Worm (Caenorhabditis elegans) whole organism, mixed stage, embryonic: ENCODE data around the gene fbxa-199.

Source experiments
- bed-3 ChIP-seq: fragments of 200-800 bp; sonication (Bioruptor generic); optimal IDR thresholded peaks from 3 replicates; lab custom pipeline; 2018; ENCODE audit warnings: mild to moderate bottlenecking, missing genetic modification characterization, moderate library complexity, missing compliant biosample characterization
- blmp-1 ChIP-seq: fragments of 150-350 bp; optimal IDR thresholded peaks from 2 replicates; lab custom pipeline; 2014; ENCODE audit warnings: missing biosample characterization, missing genetic modification characterization
- ceh-39 ChIP-seq: fragments of 150-350 bp; optimal IDR thresholded peaks from 2 replicates; lab custom pipeline; 2014; ENCODE audit warnings: missing biosample characterization, missing genetic modification characterization
- ceh-43 ChIP-seq: fragments of 200-800 bp; sonication (Bioruptor generic); optimal IDR thresholded peaks from 2 replicates; lab custom pipeline; 2018; ENCODE audit warnings: mild to moderate bottlenecking, missing genetic modification characterization, moderate library complexity, missing compliant biosample characterization
- ceh-83 ChIP-seq: fragments of 200-800 bp; sonication (Bioruptor generic); optimal IDR thresholded peaks from 2 replicates; lab custom pipeline; 2018; ENCODE audit warnings: mild to moderate bottlenecking, missing genetic modification characterization, missing compliant biosample characterization
- ces-1 ChIP-seq: fragments of 150-350 bp; optimal IDR thresholded peaks from 2 replicates; lab custom pipeline; 2014; ENCODE audit warnings: missing biosample characterization, missing genetic modification reagents, missing genetic modification characterization
- cnd-1 ChIP-seq: fragments of 200-800 bp; sonication (Bioruptor generic); optimal IDR thresholded peaks from 2 replicates; lab custom pipeline; 2018; ENCODE audit warnings: mild to moderate bottlenecking, missing genetic modification characterization, missing compliant biosample characterization
- drap-1 ChIP-seq: fragments of 200-800 bp; sonication (Bioruptor generic); optimal IDR thresholded peaks from 3 replicates; lab custom pipeline; 2018; ENCODE audit warnings: mild to moderate bottlenecking, missing genetic modification characterization, missing compliant biosample characterization
- elt-1 ChIP-seq: sonication (generic microtip); optimal IDR thresholded peaks from 2 replicates; lab custom pipeline; 2017; ENCODE audit warnings: missing genetic modification characterization, mild to moderate bottlenecking, missing compliant biosample characterization, antibody characterized with exemption, moderate library complexity, borderline replicate concordance; ENCODE audit not compliant: insufficient read depth
- elt-3 ChIP-seq: fragments of 150-350 bp; optimal IDR thresholded peaks from 2 replicates; lab custom pipeline; 2014; ENCODE audit warnings: missing biosample characterization, missing genetic modification characterization
- flh-1 ChIP-seq: fragments of 200-800 bp; sonication (Bioruptor generic); optimal IDR thresholded peaks from 2 replicates; lab custom pipeline; 2018; ENCODE audit warnings: mild to moderate bottlenecking, missing genetic modification characterization, moderate library complexity, missing compliant biosample characterization
- ham-2 ChIP-seq: fragments of 200-800 bp; sonication (Bioruptor generic); optimal IDR thresholded peaks from 2 replicates; lab custom pipeline; 2018; ENCODE audit warnings: mild to moderate bottlenecking, missing genetic modification characterization, missing compliant biosample characterization
- hlh-1 ChIP-seq: fragments of 150-350 bp; optimal IDR thresholded peaks from 2 replicates; lab custom pipeline; 2014; ENCODE audit warnings: missing biosample characterization, missing genetic modification reagents, missing genetic modification characterization
- lin-13 ChIP-seq: fragments of 150-350 bp; optimal IDR thresholded peaks from 2 replicates; lab custom pipeline; 2014; ENCODE audit warnings: missing biosample characterization, missing genetic modification characterization
- lin-32 ChIP-seq: fragments of 200-800 bp; sonication (Bioruptor generic); optimal IDR thresholded peaks from 2 replicates; lab custom pipeline; 2018; ENCODE audit warnings: mild to moderate bottlenecking, missing genetic modification characterization, missing compliant biosample characterization
- lsy-2 ChIP-seq: fragments of 150-350 bp; optimal IDR thresholded peaks from 2 replicates; lab custom pipeline; 2014; ENCODE audit warnings: missing biosample characterization, missing genetic modification characterization
- mab-5 ChIP-seq: fragments of 150-350 bp; optimal IDR thresholded peaks from 2 replicates; lab custom pipeline; 2014; ENCODE audit warnings: missing biosample characterization, missing genetic modification characterization
- mep-1 ChIP-seq: fragments of 150-350 bp; optimal IDR thresholded peaks from 2 replicates; lab custom pipeline; 2017; ENCODE audit warnings: missing biosample characterization, missing genetic modification reagents, missing genetic modification characterization, inconsistent platforms
- mls-2 ChIP-seq: sonication (generic microtip); optimal IDR thresholded peaks from 2 replicates; lab custom pipeline; 2016; ENCODE audit warnings: mild to moderate bottlenecking, missing genetic modification characterization, moderate library complexity, missing compliant biosample characterization
- nhr-12 ChIP-seq: fragments of 150-350 bp; optimal IDR thresholded peaks from 2 replicates; lab custom pipeline; 2014; ENCODE audit warnings: missing biosample characterization, missing genetic modification characterization
- nhr-2 ChIP-seq: fragments of 150-350 bp; optimal IDR thresholded peaks from 2 replicates; lab custom pipeline; 2014; ENCODE audit warnings: missing biosample characterization, missing genetic modification characterization
- nhr-237 ChIP-seq: fragments of 150-350 bp; optimal IDR thresholded peaks from 2 replicates; lab custom pipeline; 2014; ENCODE audit warnings: missing biosample characterization, missing genetic modification characterization
- nhr-28 ChIP-seq: fragments of 150-350 bp; optimal IDR thresholded peaks from 2 replicates; lab custom pipeline; 2014; ENCODE audit warnings: missing biosample characterization, missing genetic modification characterization
- pha-4 ChIP-seq: fragments of 150-350 bp; optimal IDR thresholded peaks from 2 replicates; lab custom pipeline; 2018; ENCODE audit warnings: missing biosample characterization, missing genetic modification reagents, missing genetic modification characterization
- sem-2 ChIP-seq: fragments of 200-800 bp; sonication (Bioruptor generic); optimal IDR thresholded peaks from 2 replicates; lab custom pipeline; 2018; ENCODE audit warnings: mild to moderate bottlenecking, missing genetic modification characterization, missing compliant biosample characterization
- sptf-1 ChIP-seq: sonication (generic microtip); optimal IDR thresholded peaks from 2 replicates; lab custom pipeline; 2017; ENCODE audit warnings: mild to moderate bottlenecking, missing genetic modification characterization, moderate library complexity, missing compliant biosample characterization
- tbx-8 ChIP-seq: fragments of 200-800 bp; sonication (Bioruptor generic); optimal IDR thresholded peaks from 2 replicates; lab custom pipeline; 2018; ENCODE audit warnings: mild to moderate bottlenecking, missing genetic modification characterization, moderate library complexity, missing compliant biosample characterization
- unc-120 ChIP-seq: sonication (generic microtip); optimal IDR thresholded peaks from 2 replicates; lab custom pipeline; 2017; ENCODE audit warnings: missing genetic modification characterization, missing compliant biosample characterization; ENCODE audit not compliant: poor library complexity, severe bottlenecking
- zip-8 ChIP-seq: fragments of 150-350 bp; optimal IDR thresholded peaks from 2 replicates; lab custom pipeline; 2014; ENCODE audit warnings: missing biosample characterization, missing genetic modification characterization
- ztf-11 ChIP-seq: fragments of 150-350 bp; optimal IDR thresholded peaks from 2 replicates; lab custom pipeline; 2014; ENCODE audit warnings: missing biosample characterization, missing genetic modification characterization

The fbxa-199 gene

DNA sequence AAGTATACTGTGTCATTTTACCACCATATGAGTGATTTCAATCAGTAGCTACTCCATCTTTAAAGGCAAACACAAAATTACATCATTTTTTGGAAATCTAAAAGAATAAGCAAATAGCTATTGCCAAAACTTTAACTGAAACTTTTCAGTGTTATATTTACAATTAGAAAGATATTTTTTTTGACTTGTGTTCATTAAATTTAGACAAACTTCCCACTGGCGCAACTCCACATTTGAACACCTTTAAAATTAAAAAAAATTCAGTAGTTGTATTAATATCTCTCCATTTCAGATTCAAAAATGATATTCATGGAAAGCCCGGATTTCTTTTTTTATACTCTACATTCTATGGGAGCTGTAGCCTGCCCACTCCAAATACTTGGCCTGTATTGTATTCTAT lies 15.2 kb upstream of the fbxa-199 start, which contains the start of gene srh-264:
Gene srh-264, plus strand, starts transcription at position 301 of the 400 bp plus-strand sequence.
- no peak for TF ChIP-seq ham-2 (GFP tag; lab: Kevin White, UChicago)
- TF ChIP-seq ceh-83 (GFP tag; lab: Kevin White, UChicago), result no peak

DNA sequence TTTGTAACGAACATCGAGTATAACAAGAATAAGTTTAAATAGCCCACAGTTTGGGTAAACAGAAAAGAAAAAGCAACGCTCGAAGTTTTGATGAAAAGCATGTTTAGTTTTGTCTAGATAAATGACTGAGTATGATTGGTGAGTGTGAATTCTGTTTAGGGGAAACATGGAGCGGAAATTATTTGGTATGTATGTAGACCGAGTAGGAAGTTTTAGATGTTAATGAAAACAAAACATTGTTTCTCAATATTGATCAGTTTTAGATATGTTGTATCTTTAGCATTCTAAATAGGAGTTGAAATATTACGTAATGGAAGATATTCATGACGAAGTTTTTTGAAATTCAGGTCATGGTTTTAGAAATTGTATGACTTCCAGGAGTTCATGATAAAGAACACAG lies 14.0 kb upstream of the fbxa-199 start, which contains the start of gene srbc-63:
Gene srbc-63, minus strand, starts transcription at position 101 of the 400 bp plus-strand sequence.
- no peak for TF ChIP-seq elt-3 (tag; lab: Kevin White, UChicago)
- TF ChIP-seq zip-8, result no peak
- no peak for TF ChIP-seq flh-1
- TF ChIP-seq nhr-28, result no peak
- TF ChIP-seq lsy-2 (tag; lab: Kevin White, UChicago), result no peak
- no peak for TF ChIP-seq ces-1 (GFP tag; lab: Kevin White, UChicago)
- TF ChIP-seq ham-2 (GFP tag; lab: Kevin White, UChicago), result no peak
- no peak for TF ChIP-seq drap-1
- TF ChIP-seq bed-3 (GFP tag; lab: Kevin White, UChicago), result no peak
- TF ChIP-seq tbx-8 (GFP tag; lab: Kevin White, UChicago), result no peak
- no peak for TF ChIP-seq nhr-237
- no peak for TF ChIP-seq hlh-1 (tag; lab: Kevin White, UChicago)
- no peak for TF ChIP-seq pha-4 (tag; lab: Kevin White, UChicago)
- no peak for TF ChIP-seq cnd-1 (tag; lab: Kevin White, UChicago)

DNA sequence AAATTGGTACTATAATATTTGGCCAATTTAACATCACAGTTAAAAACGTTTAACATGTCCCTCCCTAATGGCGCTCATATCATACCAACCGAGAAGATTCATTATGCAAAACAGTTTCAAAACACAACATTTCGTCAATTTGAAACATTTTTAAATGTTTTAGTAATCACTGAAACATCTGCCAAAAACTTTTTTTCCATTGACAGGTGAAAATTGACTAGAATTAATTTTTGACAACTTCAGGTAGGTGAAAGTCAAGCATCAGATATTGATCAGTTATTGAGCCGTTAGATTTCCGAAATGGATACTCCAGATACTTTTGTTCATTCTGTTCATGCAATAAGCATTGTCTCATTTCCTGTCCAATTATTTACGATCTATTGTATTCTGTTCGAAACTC lies 8.3 kb upstream of the fbxa-199 start, which contains the start of gene srh-257:
Gene srh-257, plus strand, starts transcription at position 301 of the 400 bp plus-strand sequence.
- no peak for TF ChIP-seq drap-1
- no peak for TF ChIP-seq nhr-28
- TF ChIP-seq mep-1 (tag; lab: Kevin White, UChicago), result no peak
- TF ChIP-seq ceh-39 (tag; lab: Kevin White, UChicago), result no peak
- TF ChIP-seq ztf-11, result no peak
- TF ChIP-seq blmp-1 (tag; lab: Kevin White, UChicago), result no peak
- no peak for TF ChIP-seq mab-5 (tag; lab: Kevin White, UChicago)
- no peak for TF ChIP-seq lsy-2 (tag; lab: Kevin White, UChicago)
- TF ChIP-seq hlh-1 (tag; lab: Kevin White, UChicago), result no peak
- no peak for TF ChIP-seq sem-2
- no peak for TF ChIP-seq ces-1 (GFP tag; lab: Kevin White, UChicago)
- no peak for TF ChIP-seq lin-32 (GFP tag; lab: Kevin White, UChicago)
- TF ChIP-seq bed-3 (GFP tag; lab: Kevin White, UChicago), result no peak

DNA sequence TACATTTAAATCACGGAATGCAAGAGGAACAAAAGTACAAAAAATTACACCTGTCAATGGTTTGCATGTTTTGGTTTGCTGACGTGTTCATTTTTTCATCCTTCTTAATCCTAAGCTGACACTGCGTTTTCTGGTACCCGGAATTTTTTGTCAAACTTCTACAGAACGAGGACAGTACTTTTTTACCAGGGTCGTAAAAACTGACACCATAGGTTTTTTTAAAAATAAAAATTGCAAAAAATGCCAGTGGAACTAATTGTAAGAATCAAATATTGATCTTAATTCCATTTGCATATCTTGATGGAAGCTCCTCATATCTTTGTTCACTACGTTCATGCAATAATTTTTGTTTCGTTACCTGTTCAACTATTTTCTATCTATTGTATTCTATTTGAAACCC lies 6.2 kb upstream of the fbxa-199 start, which contains the start of gene srh-258:
Gene srh-258, plus strand, starts transcription at position 301 of the 400 bp plus-strand sequence.
- no peak for TF ChIP-seq sptf-1
- TF ChIP-seq blmp-1 (tag; lab: Kevin White, UChicago), result no peak
- no peak for TF ChIP-seq tbx-8 (GFP tag; lab: Kevin White, UChicago)
- TF ChIP-seq bed-3 (GFP tag; lab: Kevin White, UChicago), result no peak
- TF ChIP-seq elt-1, result no peak
- no peak for TF ChIP-seq lin-13 (tag; lab: Kevin White, UChicago)
- TF ChIP-seq ztf-11, result no peak
- TF ChIP-seq pha-4 (tag; lab: Kevin White, UChicago), result no peak
- no peak for TF ChIP-seq mep-1 (tag; lab: Kevin White, UChicago)
- TF ChIP-seq unc-120 (tag; lab: Kevin White, UChicago), result no peak
- TF ChIP-seq nhr-2 (tag; lab: Kevin White, UChicago), result no peak
- TF ChIP-seq drap-1, result no peak
- TF ChIP-seq nhr-12, result no peak
- TF ChIP-seq ceh-43, result no peak

DNA sequence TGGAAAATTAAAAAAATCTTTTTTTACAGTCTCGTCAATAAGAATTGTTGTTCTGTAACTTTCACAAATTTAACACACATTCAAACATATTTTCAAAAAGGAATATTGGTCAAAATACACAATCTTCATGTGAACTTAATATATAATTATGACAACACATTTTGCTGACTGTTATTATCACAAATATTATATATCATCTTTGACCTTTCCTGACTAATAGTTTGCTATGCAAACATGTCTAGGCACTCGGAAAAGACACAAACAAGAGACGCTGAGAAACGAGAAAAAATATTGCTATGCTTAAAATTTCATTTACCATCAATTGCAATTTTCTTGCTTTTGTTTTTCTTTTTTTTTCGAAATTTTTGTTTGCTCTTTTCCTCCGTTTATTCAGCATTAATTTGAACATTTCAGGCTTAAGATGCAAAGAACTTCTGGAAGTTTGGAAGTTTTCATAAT lies 3.3 kb upstream of the fbxa-199 start, which contains the start of gene fbxa-135:
Gene fbxa-135, plus strand, starts transcription at position 409 of the 459 bp plus-strand sequence.
- TF ChIP-seq mls-2 (no peak), blmp-1 (tag; lab: Kevin White, UChicago) (no peak), flh-1 (no peak), sem-2 (no peak), bed-3 (GFP tag; lab: Kevin White, UChicago) (no peak)
